Worm (Caenorhabditis elegans) whole organism, young adult: ENCODE results near the gene srg-68.
"Not testable (repeated sequence)": the region's sequence is repeated elsewhere in the genome, so short reads cannot be mapped to it uniquely, and the experiment has no call there.

Source experiments
- F33H1.4 ChIP-seq: fragments of 200-800 bp; sonication (Bioruptor generic); IDR thresholded peaks from 2 replicates; pipeline ENCODE4 v1.3.6; 2022; ENCODE audit warnings: missing genetic modification reagents, missing genetic modification characterization, missing compliant biosample characterization
- F39B2.1 ChIP-seq: fragments of 200-800 bp; sonication (Bioruptor generic); IDR thresholded peaks from 2 replicates; pipeline ENCODE4 v1.3.6; 2022; ENCODE audit warnings: missing genetic modification reagents, missing genetic modification characterization, missing compliant biosample characterization
- K12H6.12 ChIP-seq: fragments of 200-800 bp; sonication (Bioruptor generic); optimal IDR thresholded peaks from 2 replicates; lab custom pipeline; 2018; ENCODE audit warnings: mild to moderate bottlenecking, missing genetic modification characterization, missing compliant biosample characterization
- akir-1 ChIP-seq: fragments of 200-800 bp; sonication (Bioruptor generic); optimal IDR thresholded peaks from 2 replicates; lab custom pipeline; 2018; ENCODE audit warnings: mild to moderate bottlenecking, missing genetic modification characterization, moderate library complexity, missing compliant biosample characterization
- bed-1 ChIP-seq: fragments of 200-800 bp; sonication (Bioruptor generic); IDR thresholded peaks from 2 replicates; pipeline ENCODE4 v1.3.6; 2022; ENCODE audit warnings: missing genetic modification reagents, missing genetic modification characterization, missing compliant biosample characterization
- ceh-27 ChIP-seq: fragments of 200-800 bp; sonication (Bioruptor generic); optimal IDR thresholded peaks from 2 replicates; lab custom pipeline; 2018; ENCODE audit warnings: mild to moderate bottlenecking, missing genetic modification characterization, moderate library complexity, missing compliant biosample characterization
- ceh-79 ChIP-seq: sonication (generic microtip); optimal IDR thresholded peaks from 2 replicates; lab custom pipeline; 2017; ENCODE audit warnings: mild to moderate bottlenecking, missing genetic modification characterization, missing compliant biosample characterization
- ceh-91 ChIP-seq: fragments of 200-800 bp; sonication (Bioruptor generic); IDR thresholded peaks from 2 replicates; pipeline ENCODE4 v1.3.6; 2022; ENCODE audit warnings: missing genetic modification reagents, missing genetic modification characterization, missing compliant biosample characterization
- die-1 ChIP-seq: sonication (generic microtip); optimal IDR thresholded peaks from 2 replicates; lab custom pipeline; 2016; ENCODE audit warnings: missing genotype, mild to moderate bottlenecking, missing genetic modification characterization, missing compliant biosample characterization
- egl-18 ChIP-seq: fragments of 200-800 bp; sonication (Bioruptor generic); IDR thresholded peaks from 2 replicates; pipeline ENCODE4 v1.3.6; 2022; ENCODE audit warnings: missing genetic modification reagents, missing genetic modification characterization, missing compliant biosample characterization
- egl-44 ChIP-seq: fragments of 200-800 bp; sonication (Bioruptor generic); IDR thresholded peaks from 2 replicates; pipeline ENCODE4 v1.3.6; 2022; ENCODE audit warnings: missing genetic modification reagents, missing genetic modification characterization, missing compliant biosample characterization
- gei-17 ChIP-seq: fragments of 200-800 bp; sonication (Bioruptor generic); optimal IDR thresholded peaks from 2 replicates; lab custom pipeline; 2018; ENCODE audit warnings: mild to moderate bottlenecking, missing genetic modification characterization, missing compliant biosample characterization
- hlh-12 ChIP-seq: sonication (generic microtip); optimal IDR thresholded peaks from 2 replicates; lab custom pipeline; 2016; ENCODE audit warnings: missing genetic modification characterization, missing compliant biosample characterization
- hlh-26 ChIP-seq: fragments of 200-800 bp; sonication (Bioruptor generic); conservative IDR thresholded peaks from 2 replicates; pipeline ENCODE4 v1.3.6; 2022; ENCODE audit warnings: missing genetic modification reagents, missing genetic modification characterization, missing compliant biosample characterization
- hmg-20 ChIP-seq: fragments of 200-800 bp; sonication (Bioruptor generic); IDR thresholded peaks from 2 replicates; pipeline ENCODE4 v1.3.6; 2022; ENCODE audit warnings: missing genetic modification reagents, missing genetic modification characterization, missing compliant biosample characterization
- hsf-1 ChIP-seq: fragments of 200-800 bp; sonication (Bioruptor generic); IDR thresholded peaks from 2 replicates; pipeline ENCODE4 v1.3.6; 2022; ENCODE audit warnings: missing genetic modification reagents, missing genetic modification characterization, missing compliant biosample characterization
- let-526 ChIP-seq: fragments of 200-800 bp; sonication (Bioruptor generic); IDR thresholded peaks from 2 replicates; pipeline ENCODE4 v1.3.6; 2022; ENCODE audit warnings: missing genetic modification reagents, missing genetic modification characterization, missing compliant biosample characterization
- let-607 ChIP-seq, 2 experiments: fragments of 200-800 bp in 1 of 2; sonication (Bioruptor generic) in 1 of 2; sonication (generic microtip) in 1 of 2; optimal IDR thresholded peaks; 2 replicates each; lab custom pipeline; 2016 to 2018; ENCODE audit warnings: mild to moderate bottlenecking in 2 of 2, missing compliant biosample characterization in 2 of 2, missing genetic modification characterization in 2 of 2, moderate library complexity in 2 of 2, missing genotype in 1 of 2
- lin-40 ChIP-seq: sonication (generic microtip); optimal IDR thresholded peaks from 2 replicates; lab custom pipeline; 2016; ENCODE audit warnings: missing genetic modification characterization, mild to moderate bottlenecking, missing compliant biosample characterization, missing genotype, missing genetic modification reagents
- madf-6 ChIP-seq: fragments of 200-800 bp; sonication (Bioruptor generic); IDR thresholded peaks from 2 replicates; pipeline ENCODE4 v1.3.6; 2022; ENCODE audit warnings: missing genetic modification reagents, missing genetic modification characterization, missing compliant biosample characterization
- mel-28 ChIP-seq: sonication (generic microtip); optimal IDR thresholded peaks from 2 replicates; lab custom pipeline; 2016; ENCODE audit warnings: borderline replicate concordance, mild to moderate bottlenecking, missing genetic modification characterization, missing compliant biosample characterization
- mxl-1 ChIP-seq: sonication (generic microtip); optimal IDR thresholded peaks from 2 replicates; lab custom pipeline; 2016; ENCODE audit warnings: missing genetic modification characterization, missing compliant biosample characterization
- nfya-1 ChIP-seq: sonication (generic microtip); optimal IDR thresholded peaks from 2 replicates; lab custom pipeline; 2017; ENCODE audit warnings: antibody characterized with exemption, missing compliant biosample characterization, missing genetic modification characterization, borderline replicate concordance; ENCODE audit not compliant: insufficient read depth
- nhr-27 ChIP-seq: fragments of 200-800 bp; sonication (Bioruptor generic); optimal IDR thresholded peaks from 2 replicates; lab custom pipeline; 2018; ENCODE audit warnings: mild to moderate bottlenecking, missing genetic modification characterization, moderate library complexity, missing compliant biosample characterization
- nhr-80 ChIP-seq: sonication (generic microtip); optimal IDR thresholded peaks from 2 replicates; lab custom pipeline; 2016; ENCODE audit warnings: missing genetic modification characterization, missing compliant biosample characterization
- nhr-90 ChIP-seq: sonication (generic microtip); optimal IDR thresholded peaks from 2 replicates; lab custom pipeline; 2016; ENCODE audit warnings: missing genotype, mild to moderate bottlenecking, missing genetic modification characterization, missing compliant biosample characterization
- rcor-1 ChIP-seq: fragments of 200-800 bp; sonication (Bioruptor generic); IDR thresholded peaks from 2 replicates; pipeline ENCODE4 v1.3.6; 2022; ENCODE audit warnings: missing genetic modification reagents, missing genetic modification characterization, missing compliant biosample characterization
- snpc-1.3 ChIP-seq: sonication (generic microtip); optimal IDR thresholded peaks from 2 replicates; lab custom pipeline; 2017; ENCODE audit warnings: missing genetic modification characterization, mild to moderate bottlenecking, missing compliant biosample characterization, antibody characterized with exemption, moderate library complexity, missing genotype, missing genetic modification reagents; ENCODE audit not compliant: insufficient read depth
- sptf-2 ChIP-seq: fragments of 200-800 bp; sonication (Bioruptor generic); optimal IDR thresholded peaks from 2 replicates; lab custom pipeline; 2018; ENCODE audit warnings: mild to moderate bottlenecking, missing genetic modification characterization, missing compliant biosample characterization
- unc-62 ChIP-seq: fragments of 150-350 bp; optimal IDR thresholded peaks from 2 replicates; lab custom pipeline; 2014; ENCODE audit warnings: missing biosample characterization, missing genetic modification reagents, missing genetic modification characterization
- ztf-26 ChIP-seq: sonication (generic microtip); optimal IDR thresholded peaks from 2 replicates; lab custom pipeline; 2017; ENCODE audit warnings: missing genetic modification characterization, missing compliant biosample characterization
- ztf-28 ChIP-seq: fragments of 200-800 bp; sonication (Bioruptor generic); IDR thresholded peaks from 2 replicates; pipeline ENCODE4 v1.3.6; 2022; ENCODE audit warnings: missing genetic modification reagents, missing genetic modification characterization, missing compliant biosample characterization

srg-68 gene

ce11 chrV:5477719-5478118 is 12.5 kb upstream of the srg-68 start:
- TF ChIP-seq egl-18 (GFP tag; lab: Robert Waterston, UW): no peak
- no peak for TF ChIP-seq nfya-1
- TF ChIP-seq lin-40 (tag; lab: Kevin White, UChicago): no peak
- no peak for TF ChIP-seq nhr-80 (tag; lab: Kevin White, UChicago)
- TF ChIP-seq mel-28 (tag; lab: Kevin White, UChicago): no peak
- TF ChIP-seq bed-1: no peak
- no peak for TF ChIP-seq egl-44 (GFP tag; lab: Robert Waterston, UW)
- no peak for TF ChIP-seq unc-62 (GFP tag; lab: Kevin White, UChicago)
- TF ChIP-seq ztf-26 (tag; lab: Kevin White, UChicago): no peak
- no peak for TF ChIP-seq mxl-1
- no peak for TF ChIP-seq nhr-90
- TF ChIP-seq hlh-12 (tag; lab: Kevin White, UChicago): no peak
- TF ChIP-seq, all 124 proteins: peak for 0

ce11 chrV:5470930-5471329 is 5.7 kb upstream of the srg-68 start, which contains the start of gene ZC317.7:
Gene ZC317.7, minus strand, starts transcription at chrV:5471030.
- TF ChIP-seq ceh-91; F39B2.1; akir-1 (GFP tag; lab: Kevin White, UChicago): not testable (repeated sequence)

ce11 chrV:5468489-5468888 is 3.3 kb upstream of the srg-68 start, which contains the start of gene ZC317.6:
Gene ZC317.6, minus strand, starts transcription at chrV:5468589.
- TF ChIP-seq ceh-27 (GFP tag; lab: Kevin White, UChicago); madf-6 (GFP tag; lab: Robert Waterston, UW); F33H1.4 (GFP tag; lab: Robert Waterston, UW): not testable (repeated sequence)

ce11 chrV:5462894-5463293 is 2.3 kb downstream of the srg-68 start, which contains the start of gene srg-67:
Gene srg-67, minus strand, starts transcription at chrV:5462994.
- TF ChIP-seq nhr-90 (no peak), let-526 (GFP tag; lab: Robert Waterston, UW) (no peak), die-1 (tag; lab: Kevin White, UChicago) (no peak), rcor-1 (GFP tag; lab: Robert Waterston, UW) (no peak), hmg-20 (no peak), mel-28 (tag; lab: Kevin White, UChicago) (no peak), hsf-1 (GFP tag; lab: Robert Waterston, UW) (no peak), ztf-28 (no peak), egl-44 (GFP tag; lab: Robert Waterston, UW) (no peak), hlh-26 (no peak), ceh-79 (tag; lab: Kevin White, UChicago) (no peak), gei-17 (no peak), K12H6.12 (no peak)

ce11 chrV:5459806-5460205 is 5.4 kb downstream of the srg-68 start, which contains the start of gene ZC317.2:
Gene ZC317.2, plus strand, starts transcription at chrV:5460106.
- TF ChIP-seq unc-62 (GFP tag; lab: Kevin White, UChicago) (no peak), snpc-1.3 (tag; lab: Kevin White, UChicago) (no peak), nhr-27 (tag; lab: Kevin White, UChicago) (no peak), sptf-2 (GFP tag; lab: Kevin White, UChicago) (no peak), bed-1 (no peak), let-607 (tag; optimal IDR thresholded peaks at IDR 0.05; lab: Kevin White, UChicago) (no peak)
- TF ChIP-seq, all 124 proteins: peak for 0
